Fruit fly (Drosophila melanogaster) whole organism, adult: Measurements from ENCODE around the gene Nost.

Experiments used
- CG12768 ChIP-seq: fragments of 200-800 bp; sonication (Bioruptor generic); optimal IDR thresholded peaks from 2 replicates; lab custom pipeline; 2017; ENCODE audit warnings: missing biosample characterization, missing genetic modification characterization, mild to moderate bottlenecking, moderate library complexity, missing genetic modification reagents
- CG14711 ChIP-seq: fragments of 200-800 bp; sonication (Bioruptor generic); optimal IDR thresholded peaks from 2 replicates; lab custom pipeline; 2018; ENCODE audit warnings: missing biosample characterization, mild to moderate bottlenecking, missing genetic modification characterization, moderate library complexity
- CG1620 ChIP-seq: fragments of 200-800 bp; sonication (Bioruptor generic); optimal IDR thresholded peaks from 2 replicates; lab custom pipeline; 2016; ENCODE audit warnings: missing biosample characterization, missing genetic modification characterization
- CG33017 ChIP-seq: fragments of 200-800 bp; sonication (Bioruptor generic); optimal IDR thresholded peaks from 2 replicates; lab custom pipeline; 2018; ENCODE audit warnings: missing biosample characterization, mild to moderate bottlenecking, missing genetic modification characterization, moderate library complexity
- CG7045 ChIP-seq: fragments of 200-800 bp; sonication (Bioruptor generic); optimal IDR thresholded peaks from 2 replicates; lab custom pipeline; 2017; ENCODE audit warnings: missing biosample characterization, mild to moderate bottlenecking, missing genetic modification characterization
- Clk ChIP-seq: fragments of 200-800 bp; sonication (Bioruptor generic); optimal IDR thresholded peaks from 2 replicates; lab custom pipeline; 2017; ENCODE audit warnings: missing biosample characterization, missing genetic modification characterization
- Crg-1 ChIP-seq: fragments of 200-800 bp; sonication (Bioruptor generic); optimal IDR thresholded peaks from 2 replicates; lab custom pipeline; 2016; ENCODE audit warnings: missing biosample characterization, missing genetic modification characterization
- Mnt ChIP-seq: fragments of 200-800 bp; sonication (Bioruptor generic); optimal IDR thresholded peaks from 2 replicates; lab custom pipeline; 2016; ENCODE audit warnings: missing biosample characterization, mild to moderate bottlenecking, missing genetic modification characterization
- cnc ChIP-seq, 2 experiments: fragments of >200 bp; optimal IDR thresholded peaks; 2 replicates each; lab custom pipeline; 2017
- kay ChIP-seq: fragments of 200-800 bp; sonication (Bioruptor generic); peaks from one replicate; lab custom pipeline; 2016; ENCODE audit warnings: missing biosample characterization, missing genetic modification characterization, borderline replicate concordance
- ovo ChIP-seq: fragments of 200-800 bp; sonication (Bioruptor generic); optimal IDR thresholded peaks from 2 replicates; lab custom pipeline; 2016; ENCODE audit warnings: missing biosample characterization, missing genetic modification characterization
- pad ChIP-seq: fragments of 200-800 bp; sonication (Bioruptor generic); optimal IDR thresholded peaks from 3 replicates; lab custom pipeline; 2017; ENCODE audit warnings: missing biosample characterization, missing genetic modification characterization, mild to moderate bottlenecking, moderate library complexity, missing genetic modification reagents
- tj ChIP-seq: fragments of 200-800 bp; sonication (Bioruptor generic); optimal IDR thresholded peaks from 3 replicates; lab custom pipeline; 2017; ENCODE audit warnings: missing biosample characterization, mild to moderate bottlenecking, missing genetic modification characterization, moderate library complexity

DNA sequence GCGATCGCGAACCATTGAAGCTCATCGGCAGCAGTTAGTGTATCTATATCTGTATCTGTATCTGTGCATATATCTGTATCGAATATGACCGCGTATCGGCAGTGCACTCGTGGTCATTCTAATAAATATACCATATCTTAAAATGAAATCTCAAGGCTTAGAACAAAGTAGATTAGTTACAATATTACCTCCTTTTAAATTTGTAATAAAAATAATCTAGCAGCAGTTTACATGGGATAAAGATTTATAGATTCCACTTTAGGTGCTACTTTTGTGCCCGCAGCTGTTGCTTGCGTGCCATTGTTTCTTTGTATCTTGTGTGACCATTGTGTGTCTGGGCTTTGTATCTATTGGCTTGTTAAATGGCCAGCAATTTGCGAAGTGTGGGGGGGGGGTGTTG, 30.1 kb downstream of the Nost start:
- TF ChIP-seq ovo (GFP tag; lab: Kevin White, UChicago) = no peak
- no peak for TF ChIP-seq Mnt
- TF ChIP-seq Clk (GFP tag; lab: Kevin White, UChicago) = no peak
- no peak for TF ChIP-seq CG1620
- no peak for TF ChIP-seq CG12768
- peak; percentile 63 for TF ChIP-seq CG14711 (tag; lab: Kevin White, UChicago)
- peak; percentile 26 for TF ChIP-seq pad (GFP tag; lab: Kevin White, UChicago)
- peak; percentile 39 for TF ChIP-seq CG7045 (GFP tag; lab: Kevin White, UChicago)
- no peak for TF ChIP-seq kay (GFP tag; lab: Kevin White, UChicago)
- peak; percentile 44 for TF ChIP-seq CG33017 (tag; lab: Kevin White, UChicago)
- TF ChIP-seq cnc (optimal IDR thresholded peaks at IDR 0.05; lab: Kevin White, UChicago) = no peak
- no peak for TF ChIP-seq Crg-1 (GFP tag; lab: Kevin White, UChicago)
- peak; percentile 14 for TF ChIP-seq tj (GFP tag; lab: Kevin White, UChicago)
